Worm (Caenorhabditis elegans): Measurements from ENCODE around the gene sru-2.

sru-2 gene

ce11 chrIV:9498088-9498487 is 12.0 kb downstream of the sru-2 start, which contains the start of gene sru-4:
sru-4 (plus strand) TSS chrIV:9498388.
- TF ChIP-seq sem-4 (tag; optimal IDR thresholded peaks at IDR 0.05) (no peak), lin-39 (tag; optimal IDR thresholded peaks at IDR 0.05) (no peak), ama-1 (optimal IDR thresholded peaks at IDR 0.05) (no peak), mab-5 (tag; optimal IDR thresholded peaks at IDR 0.05) (no peak), lin-13 (GFP tag; optimal IDR thresholded peaks at IDR 0.05) (no peak), nhr-129 (tag; optimal IDR thresholded peaks at IDR 0.05) (no peak), nhr-11 (tag; optimal IDR thresholded peaks at IDR 0.05) (no peak), Y55F3AM.14 (GFP tag; optimal IDR thresholded peaks at IDR 0.05) (no peak), ceh-82 (tag; optimal IDR thresholded peaks at IDR 0.05) (no peak), ztf-1 (GFP tag; conservative IDR thresholded peaks at IDR 0.05) (no peak), nhr-25 (tag; optimal IDR thresholded peaks at IDR 0.05) (no peak)

- TF ChIP-seq nhr-11 (tag; optimal IDR thresholded peaks at IDR 0.05) (no peak), unc-39 (tag; optimal IDR thresholded peaks at IDR 0.05) (no peak), ama-1 (optimal IDR thresholded peaks at IDR 0.05) (no peak), ZK546.5 (tag; optimal IDR thresholded peaks at IDR 0.05) (no peak), egl-27 (tag; optimal IDR thresholded peaks at IDR 0.05) (no peak), ceh-82 (tag; optimal IDR thresholded peaks at IDR 0.05) (no peak), nhr-6 (tag; optimal IDR thresholded peaks at IDR 0.05) (no peak), lin-11 (tag; optimal IDR thresholded peaks at IDR 0.05) (no peak), mab-5 (tag; optimal IDR thresholded peaks at IDR 0.05) (no peak), C34F6.9 (tag; optimal IDR thresholded peaks at IDR 0.05) (no peak), nhr-129 (tag; optimal IDR thresholded peaks at IDR 0.05) (no peak)
Measured at ce11 chrIV:9499636-9500035, 13.6 kb downstream of the sru-2 start.

ce11 chrIV:9500100-9500499 is 14.0 kb downstream of the sru-2 start, which contains the start of gene ugt-21:
ugt-21 (plus strand) TSS chrIV:9500311.
- TF ChIP-seq elt-3 (tag; optimal IDR thresholded peaks at IDR 0.05): no peak
- TF ChIP-seq sma-9 (GFP tag; optimal IDR thresholded peaks at IDR 0.05): peak; percentile 31
- no peak for TF ChIP-seq sma-9 (tag; optimal IDR thresholded peaks at IDR 0.05)
- TF ChIP-seq nhr-237 (tag; optimal IDR thresholded peaks at IDR 0.05): no peak
- no peak for TF ChIP-seq mbf-1 (tag; optimal IDR thresholded peaks at IDR 0.05)

ce11 chrIV:9506251-9506650 is 20.2 kb downstream of the sru-2 start, which contains the start of gene ttr-9:
ttr-9 (minus strand) TSS chrIV:9506351.
- no peak for TF ChIP-seq nhr-10 (tag; optimal IDR thresholded peaks at IDR 0.05)
- TF ChIP-seq nhr-11 (tag; optimal IDR thresholded peaks at IDR 0.05): no peak
- no peak for TF ChIP-seq Y55F3AM.14 (GFP tag; optimal IDR thresholded peaks at IDR 0.05)
- TF ChIP-seq snpc-4 (tag; optimal IDR thresholded peaks at IDR 0.05): no peak
- TF ChIP-seq mab-5 (tag; optimal IDR thresholded peaks at IDR 0.05): no peak
- no peak for TF ChIP-seq egl-27 (tag; optimal IDR thresholded peaks at IDR 0.05)
- no peak for TF ChIP-seq nhr-21 (tag; optimal IDR thresholded peaks at IDR 0.05)
- TF ChIP-seq sma-3 (GFP tag; optimal IDR thresholded peaks at IDR 0.05): no peak
- no peak for TF ChIP-seq F13H6.1 (tag; optimal IDR thresholded peaks at IDR 0.05)
- no peak for TF ChIP-seq dmd-4 (tag; optimal IDR thresholded peaks at IDR 0.05)
- no peak for TF ChIP-seq ama-1 (optimal IDR thresholded peaks at IDR 0.05)
- no peak for TF ChIP-seq alr-1 (tag; optimal IDR thresholded peaks at IDR 0.05)
- TF ChIP-seq mbf-1 (tag; optimal IDR thresholded peaks at IDR 0.05): no peak
- no peak for TF ChIP-seq unc-39 (tag; optimal IDR thresholded peaks at IDR 0.05)
- TF ChIP-seq nhr-25 (tag; optimal IDR thresholded peaks at IDR 0.05): no peak
- TF ChIP-seq nhr-23 (tag; optimal IDR thresholded peaks at IDR 0.05): no peak
- no peak for TF ChIP-seq elt-1 (tag; optimal IDR thresholded peaks at IDR 0.05)

ce11 chrIV:9508612-9509011 is 22.5 kb downstream of the sru-2 start, which contains the start of gene ethe-1:
ethe-1 (minus strand) TSS chrIV:9508761.
- TF ChIP-seq unc-55 (GFP tag; optimal IDR thresholded peaks at IDR 0.05) (no peak), crh-2 (tag; optimal IDR thresholded peaks at IDR 0.05) (no peak), C34F6.9 (tag; optimal IDR thresholded peaks at IDR 0.05) (peak; percentile 3), nhr-129 (tag; optimal IDR thresholded peaks at IDR 0.05) (peak; percentile 58)

- TF ChIP-seq nhr-10 (tag; optimal IDR thresholded peaks at IDR 0.05) (no peak), lsy-2 (tag; optimal IDR thresholded peaks at IDR 0.05) (no peak), alr-1 (tag; optimal IDR thresholded peaks at IDR 0.05) (no peak), dmd-4 (tag; optimal IDR thresholded peaks at IDR 0.05) (no peak), C34F6.9 (tag; optimal IDR thresholded peaks at IDR 0.05) (peak; percentile 8), lin-11 (tag; optimal IDR thresholded peaks at IDR 0.05) (peak; percentile 68), ztf-4 (tag; optimal IDR thresholded peaks at IDR 0.05) (peak; percentile 2), nhr-21 (tag; optimal IDR thresholded peaks at IDR 0.05) (peak; percentile 54), unc-55 (GFP tag; optimal IDR thresholded peaks at IDR 0.05) (no peak)
Measured at ce11 chrIV:9510439-9510838, 24.4 kb downstream of the sru-2 start, which contains the start of gene C33A12.4. C33A12.4 (minus strand) TSS chrIV:9510569.
